Fruit fly (Drosophila melanogaster): ENCODE measurements around the gene Jon25Biii.

The Jon25Biii gene

dm6 chr2L:4981278-4981966 is 30.9 kb upstream of the Jon25Biii start, which contains the start of the genes CG8892 and CG34126 (continued):
- TF ChIP-seq CG4282 (GFP tag; optimal IDR thresholded peaks at IDR 0.05) (peak; percentile 88), exex (tag; optimal IDR thresholded peaks at IDR 0.05) (peak; percentile 83), CG9727 (GFP tag; optimal IDR thresholded peaks at IDR 0.05) (peak; percentile 97), CG2129 (GFP tag; IDR thresholded peaks at IDR 0.05; ENCODE audit: partially characterized antibody) (no peak), Ravus (GFP tag; IDR thresholded peaks at IDR 0.05) (peak; percentile 84), CG32532 (GFP tag; IDR thresholded peaks at IDR 0.05) (peak; percentile 96), CG17361 (GFP tag; IDR thresholded peaks at IDR 0.05) (peak; percentile 98), sens (GFP tag) (peak; percentile 99), knrl (GFP tag; IDR thresholded peaks at IDR 0.05; ENCODE audit: partially characterized antibody) (peak; percentile 55), cg (GFP tag; optimal IDR thresholded peaks at IDR 0.05) (no peak), CG30431 (GFP tag; optimal IDR thresholded peaks at IDR 0.05) (peak; percentile 98), CG16863 (GFP tag; optimal IDR thresholded peaks at IDR 0.05) (peak; percentile 95), ranshi (GFP tag; IDR thresholded peaks at IDR 0.05) (peak; percentile 94), gsb (GFP tag; IDR thresholded peaks at IDR 0.05) (peak; percentile 91), Sin3A (optimal IDR thresholded peaks at IDR 0.05) (peak; percentile 99), pita (GFP tag; optimal IDR thresholded peaks at IDR 0.05) (no peak), grau (tag; optimal IDR thresholded peaks at IDR 0.05) (peak; percentile 96), ro (GFP tag; IDR thresholded peaks at IDR 0.05) (peak; percentile 93), sima (GFP tag; optimal IDR thresholded peaks at IDR 0.05) (peak; percentile 83), seq (GFP tag; IDR thresholded peaks at IDR 0.05) (peak; percentile 94), CG14710 (tag; optimal IDR thresholded peaks at IDR 0.05) (peak; percentile 98), gt (GFP tag; IDR thresholded peaks at IDR 0.05) (peak; percentile 94), CG5245 (GFP tag; optimal IDR thresholded peaks at IDR 0.05) (peak; percentile 96), CG1792 (GFP tag; optimal IDR thresholded peaks at IDR 0.05) (peak; percentile 93), D19A (tag; optimal IDR thresholded peaks at IDR 0.05) (peak; percentile 87), Drgx (GFP tag; IDR thresholded peaks at IDR 0.05) (peak; percentile 91), B-H1 (GFP tag; IDR thresholded peaks at IDR 0.05) (peak; percentile 94), CG7987 (GFP tag; optimal IDR thresholded peaks at IDR 0.05) (peak; percentile 92), Fer2 (tag; optimal IDR thresholded peaks at IDR 0.05) (peak; percentile 97), CG5180 (GFP tag; optimal IDR thresholded peaks at IDR 0.05) (peak; percentile 86), CG7963 (GFP tag; IDR thresholded peaks at IDR 0.05; ENCODE audit: partially characterized antibody) (no peak), Hmr (GFP tag; optimal IDR thresholded peaks at IDR 0.05) (peak; percentile 98), cad (GFP tag; optimal IDR thresholded peaks at IDR 0.05) (no peak), CG8290 (GFP tag; optimal IDR thresholded peaks at IDR 0.05) (peak; percentile 98), CG8290 (tag; optimal IDR thresholded peaks at IDR 0.05) (peak; percentile 91 to 94), shn (GFP tag; optimal IDR thresholded peaks at IDR 0.05) (peak; percentile 96), ato (GFP tag; IDR thresholded peaks at IDR 0.05; ENCODE audit: partially characterized antibody) (no peak), fd96Cb (tag; optimal IDR thresholded peaks at IDR 0.05) (peak; percentile 97), CG7271 (tag; optimal IDR thresholded peaks at IDR 0.05) (peak; percentile 85), CG15514 (GFP tag; optimal IDR thresholded peaks at IDR 0.05) (peak; percentile 93), otp (GFP tag; IDR thresholded peaks at IDR 0.05) (peak; percentile 85), Dek (tag; optimal IDR thresholded peaks at IDR 0.05) (peak; percentile 96), kah (GFP tag; optimal IDR thresholded peaks at IDR 0.05) (peak; percentile 87), tgo (GFP tag; IDR thresholded peaks at IDR 0.05) (peak; percentile 97), Meics (GFP tag; optimal IDR thresholded peaks at IDR 0.05) (peak; percentile 97), psq (GFP tag; optimal IDR thresholded peaks at IDR 0.05) (peak; percentile 93), eve (GFP tag; optimal IDR thresholded peaks at IDR 0.05) (peak in 1 of 2 experiments; percentile 84), PHDP (tag; optimal IDR thresholded peaks at IDR 0.05) (peak; percentile 96), CG12659 (GFP tag; optimal IDR thresholded peaks at IDR 0.05) (peak; percentile 99), stc (GFP tag; IDR thresholded peaks at IDR 0.05) (peak; percentile 88)
